Worm (Caenorhabditis elegans): Measurements from ENCODE around the gene F55C5.17.

DNA sequence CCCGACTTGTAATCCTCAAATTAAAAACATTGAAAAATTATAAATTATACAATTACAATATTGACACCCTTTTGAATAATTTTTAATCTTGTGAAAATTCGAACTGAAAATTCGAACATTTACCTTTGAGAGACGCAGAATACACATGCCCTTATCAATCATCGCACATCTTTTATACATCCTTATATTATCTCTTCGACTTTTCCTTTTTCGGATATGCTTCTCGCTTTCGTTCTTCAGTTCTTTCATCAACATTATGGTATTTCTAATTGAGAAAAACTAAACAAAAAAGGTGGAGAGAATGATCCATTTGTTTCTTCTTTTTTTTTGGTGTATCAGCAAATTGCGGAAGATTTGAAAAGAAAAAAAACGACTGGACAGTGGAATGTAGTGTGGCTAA is 47.0 kb downstream of the F55C5.17 start:
- TF ChIP-seq nhr-90 (tag; optimal IDR thresholded peaks at IDR 0.05) (no peak), snpc-3.4 (tag; optimal IDR thresholded peaks at IDR 0.05) (no peak), die-1 (tag; optimal IDR thresholded peaks at IDR 0.05) (no peak), F39B2.1 (GFP tag; IDR thresholded peaks at IDR 0.05) (no peak), ama-1 (optimal IDR thresholded peaks at IDR 0.05) (no peak), ama-1 (GFP tag; optimal IDR thresholded peaks at IDR 0.05) (no peak), unc-130 (GFP tag; optimal IDR thresholded peaks at IDR 0.05) (no peak), F49E8.2 (tag; optimal IDR thresholded peaks at IDR 0.05; ENCODE audit: insufficient read depth) (no peak), him-1 (tag; optimal IDR thresholded peaks at IDR 0.05) (no peak)

Measured in whole organism, young adult.